Fruit fly (Drosophila melanogaster): Measurements from ENCODE around the gene CG34241.

The CG34241 gene

DNA sequence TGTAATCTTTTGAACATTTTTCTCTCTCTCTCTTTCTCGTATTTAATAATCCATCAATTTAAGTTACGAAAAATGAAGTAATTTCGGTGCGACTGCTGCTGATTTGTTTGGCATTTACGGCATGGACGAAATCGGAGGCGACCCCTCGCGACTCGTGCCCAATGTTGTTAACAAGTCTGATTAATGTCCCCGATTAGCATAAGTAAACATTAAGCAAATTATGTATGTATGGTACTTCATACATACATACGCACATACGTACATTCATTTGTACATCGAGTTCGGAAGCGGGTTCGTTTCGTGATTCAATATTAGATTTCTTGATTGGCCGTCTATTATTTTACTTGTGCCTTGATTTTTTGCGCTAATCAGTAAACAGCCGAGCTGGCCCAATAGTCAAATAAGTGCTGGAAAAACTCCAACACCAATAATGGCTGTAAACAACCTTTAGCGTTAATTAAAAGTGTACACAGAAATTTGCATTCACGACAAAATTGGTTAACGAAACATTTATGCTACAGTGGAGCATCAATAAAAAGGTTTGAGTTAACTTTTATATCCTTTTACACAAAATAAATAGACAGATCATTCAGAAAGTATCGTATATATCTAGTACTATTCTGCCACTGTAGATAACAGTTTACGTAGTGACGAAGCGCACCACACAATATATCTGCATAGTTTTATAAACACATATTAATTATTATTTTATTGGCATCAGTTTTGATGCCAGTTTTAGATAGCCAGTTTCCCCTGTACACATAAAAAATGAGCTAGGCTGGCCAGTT lies 36.7 kb upstream of the CG34241 start:
- TF ChIP-seq CG17801 (GFP tag; optimal IDR thresholded peaks at IDR 0.05; ENCODE audit: partially characterized antibody), result peak; percentile 76

DNA sequence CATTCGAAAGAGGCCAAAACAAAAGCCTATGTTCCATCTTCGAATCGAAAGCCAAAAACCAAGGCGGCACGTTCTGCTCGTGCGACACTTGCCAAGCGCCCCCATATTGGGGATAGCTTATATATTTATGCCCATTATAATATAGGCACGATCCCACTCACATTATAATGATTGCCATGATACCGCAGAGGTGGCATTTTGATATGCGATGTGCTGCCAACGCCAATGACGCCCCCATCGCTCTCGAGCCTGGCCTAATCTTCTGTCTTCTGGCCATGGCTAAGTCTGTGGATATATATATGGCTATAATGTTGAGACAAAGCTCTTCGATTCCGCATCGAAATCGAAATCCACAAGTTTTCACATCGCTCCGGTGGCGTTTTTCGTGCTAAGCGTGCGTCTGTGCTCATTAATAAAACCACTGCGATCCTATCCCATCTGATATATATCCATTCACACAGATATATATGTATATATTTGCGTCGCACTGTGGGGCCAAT lies 34.9 kb upstream of the CG34241 start:
- TF ChIP-seq CG17801 (GFP tag; optimal IDR thresholded peaks at IDR 0.05; ENCODE audit: partially characterized antibody), result no peak

DNA sequence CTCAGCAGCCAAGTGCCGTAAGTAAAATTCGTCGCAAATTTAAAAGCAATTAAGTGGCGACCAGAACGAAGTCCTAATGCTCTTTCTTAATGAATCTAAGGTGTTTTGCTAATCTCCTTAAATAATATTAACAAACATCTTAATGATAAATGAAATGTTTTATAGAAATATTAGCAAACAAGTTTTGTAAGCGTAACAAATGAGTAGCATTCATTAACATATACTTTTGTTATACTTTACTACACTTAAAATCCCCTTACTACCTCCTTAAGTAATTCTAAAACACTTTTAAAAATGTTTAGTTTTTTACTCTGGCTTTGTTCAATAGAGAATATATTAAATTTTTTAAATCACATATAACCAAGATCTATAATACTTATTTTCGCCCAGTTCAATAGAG lies 31.8 kb upstream of the CG34241 start:
- TF ChIP-seq CG17801 (GFP tag; optimal IDR thresholded peaks at IDR 0.05; ENCODE audit: partially characterized antibody), result no peak

DNA sequence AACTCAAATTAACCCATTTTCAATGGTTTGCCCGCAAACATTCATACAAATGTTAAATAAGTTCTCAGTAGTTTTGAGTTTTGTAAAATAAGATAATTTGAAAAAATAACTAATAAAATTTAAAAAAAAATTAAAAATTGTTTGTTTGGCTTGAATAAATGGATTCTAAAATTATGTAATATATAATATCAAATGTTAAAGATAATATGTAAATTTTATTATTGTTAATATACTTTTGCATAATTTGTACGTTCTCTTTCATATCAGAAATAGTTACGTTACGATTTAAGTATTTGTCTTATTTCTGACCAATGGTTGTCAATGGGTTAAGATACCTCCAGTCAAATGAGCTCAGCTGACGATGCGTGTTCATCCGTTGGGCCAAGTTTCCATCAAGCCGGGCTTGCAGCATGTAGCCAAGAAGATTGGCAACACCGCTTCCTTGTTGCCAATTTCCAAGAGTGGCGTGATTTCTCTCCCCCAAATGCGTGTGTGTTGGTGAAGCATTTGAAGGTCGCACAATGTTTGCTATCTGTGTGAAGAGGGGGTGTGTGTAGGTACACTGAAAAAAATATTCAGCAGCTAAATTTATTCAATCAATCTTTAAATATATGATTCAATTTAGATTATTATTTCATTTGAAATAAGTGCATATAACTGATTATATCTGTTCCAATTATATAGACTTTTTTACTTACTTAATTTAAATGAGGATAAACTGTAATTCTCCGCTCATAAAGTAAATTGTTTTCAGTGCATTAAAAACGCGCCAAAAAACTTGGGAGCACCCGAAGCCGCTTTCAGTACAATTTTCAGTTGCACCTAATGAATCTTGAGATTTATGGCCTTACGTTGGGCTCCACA lies 30.7 kb upstream of the CG34241 start:
- TF ChIP-seq CG17801 (GFP tag; optimal IDR thresholded peaks at IDR 0.05; ENCODE audit: partially characterized antibody), result no peak

- no peak for TF ChIP-seq CG17801 (GFP tag; optimal IDR thresholded peaks at IDR 0.05; ENCODE audit: partially characterized antibody)
These were observed 28.3 kb upstream of the CG34241 start for dm6 chr3L:12099329-12100031.

- TF ChIP-seq CG17801 (GFP tag; optimal IDR thresholded peaks at IDR 0.05; ENCODE audit: partially characterized antibody), result no peak
These were observed 25.8 kb upstream of the CG34241 start for dm6 chr3L:12101924-12102383.

DNA sequence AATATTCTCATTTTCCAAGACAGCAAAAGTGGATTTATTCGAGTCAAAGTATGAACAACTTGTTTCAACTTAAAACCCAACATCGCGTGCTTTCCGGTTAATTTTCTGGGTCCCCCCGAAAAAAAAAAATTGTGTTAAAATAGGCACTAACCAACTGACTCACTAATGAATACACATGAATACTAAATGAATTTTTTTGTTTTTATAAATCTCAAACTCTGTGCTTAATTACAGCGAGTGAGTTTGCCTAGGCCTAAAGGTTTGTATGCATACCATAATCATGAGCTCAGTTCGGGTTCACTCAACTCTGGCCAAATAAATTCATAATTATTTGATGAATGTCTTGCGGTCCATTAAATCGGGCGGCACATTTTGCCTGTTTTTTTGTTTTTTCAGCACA lies 20.4 kb upstream of the CG34241 start:
- TF ChIP-seq CG17801 (GFP tag; optimal IDR thresholded peaks at IDR 0.05; ENCODE audit: partially characterized antibody), result no peak

- TF ChIP-seq CG17801 (GFP tag; optimal IDR thresholded peaks at IDR 0.05; ENCODE audit: partially characterized antibody), result no peak
These were observed 19.3 kb upstream of the CG34241 start for dm6 chr3L:12108515-12108914.

- TF ChIP-seq CG17801 (GFP tag; optimal IDR thresholded peaks at IDR 0.05; ENCODE audit: partially characterized antibody), result no peak
These were observed 18.6 kb upstream of the CG34241 start for dm6 chr3L:12109045-12109632.

DNA sequence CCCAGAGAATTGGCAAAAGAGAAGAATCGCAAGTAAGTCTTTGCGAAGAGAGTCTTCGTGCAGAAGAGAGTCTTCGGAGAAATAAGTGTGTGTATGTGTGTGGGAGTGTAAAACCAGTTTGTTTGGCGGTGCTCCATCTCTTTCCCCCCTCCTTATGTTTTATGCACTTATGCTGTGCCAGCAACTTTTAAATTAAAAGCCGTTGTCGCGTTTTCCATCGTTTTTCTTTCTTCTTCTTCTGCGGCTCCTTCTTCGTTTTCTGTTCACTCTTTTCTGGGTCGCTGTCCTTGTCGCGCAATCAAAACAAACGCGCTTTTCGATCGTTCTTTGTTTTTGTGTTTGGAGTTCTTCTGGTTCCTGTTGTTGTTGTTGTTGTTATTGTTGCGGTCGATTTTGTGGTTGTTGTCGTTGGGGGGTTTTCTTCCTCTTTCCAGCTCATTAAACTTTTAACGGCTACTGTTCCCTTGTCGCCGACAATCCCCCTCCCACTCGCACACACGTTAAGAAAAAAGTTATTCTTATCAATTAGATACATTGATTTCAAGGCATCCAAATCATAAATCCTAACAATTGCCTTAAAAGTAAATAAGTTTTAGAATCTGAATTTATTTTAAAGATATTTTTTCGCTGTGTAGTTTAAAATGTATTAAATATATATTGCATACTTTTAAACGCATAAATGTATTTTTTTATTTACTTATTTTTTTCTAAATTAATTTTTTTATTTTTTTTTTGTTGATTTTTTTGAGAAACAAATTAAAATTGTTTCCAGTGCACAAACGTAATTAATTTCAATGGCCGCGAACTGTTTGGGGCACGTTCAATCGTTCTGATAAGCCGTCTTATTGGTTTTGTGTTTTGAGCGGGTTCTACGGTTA lies 16.5 kb upstream of the CG34241 start:
- peak; percentile 77 for TF ChIP-seq CG17801 (GFP tag; optimal IDR thresholded peaks at IDR 0.05; ENCODE audit: partially characterized antibody)

- TF ChIP-seq CG17801 (GFP tag; optimal IDR thresholded peaks at IDR 0.05; ENCODE audit: partially characterized antibody), result no peak
These were observed 14.8 kb upstream of the CG34241 start for dm6 chr3L:12112967-12113366.

dm6 chr3L:12113589-12113988 lies 14.2 kb upstream of the CG34241 start:
- no peak for TF ChIP-seq CG17801 (GFP tag; optimal IDR thresholded peaks at IDR 0.05; ENCODE audit: partially characterized antibody)

dm6 chr3L:12114188-12114587 lies 13.6 kb upstream of the CG34241 start:
- TF ChIP-seq CG17801 (GFP tag; optimal IDR thresholded peaks at IDR 0.05; ENCODE audit: partially characterized antibody), result no peak

dm6 chr3L:12115103-12115502 lies 12.7 kb upstream of the CG34241 start:
- no peak for TF ChIP-seq CG17801 (GFP tag; optimal IDR thresholded peaks at IDR 0.05; ENCODE audit: partially characterized antibody)
